Fruit fly (Drosophila melanogaster) whole organism, pupa: ENCODE results near the gene betaTub85D.

ENCODE experiments used
- CG10348 ChIP-seq: fragments of 200-800 bp; sonication (Bioruptor generic); IDR thresholded peaks from 2 replicates; pipeline ENCODE4 v1.3.6; 2022; ENCODE audit warnings: missing biosample characterization, missing genetic modification characterization
- CG12605 ChIP-seq: fragments of 200-800 bp; sonication (Bioruptor generic); IDR thresholded peaks from 2 replicates; pipeline ENCODE4 v1.3.6; 2022; ENCODE audit warnings: missing biosample characterization, missing genetic modification characterization
- CG13204 ChIP-seq: fragments of 200-800 bp; sonication (Bioruptor generic); optimal IDR thresholded peaks from 2 replicates; lab custom pipeline; 2018; ENCODE audit warnings: missing biosample characterization, mild to moderate bottlenecking, missing genetic modification characterization, moderate library complexity
- CG14655 ChIP-seq: fragments of 200-800 bp; sonication (Bioruptor generic); optimal IDR thresholded peaks from 3 replicates; lab custom pipeline; 2017; ENCODE audit warnings: mild to moderate bottlenecking, missing biosample characterization, missing genetic modification reagents, missing genetic modification characterization
- CG15710 ChIP-seq: fragments of 200-800 bp; sonication (Bioruptor generic); optimal IDR thresholded peaks from 2 replicates; lab custom pipeline; 2018; ENCODE audit warnings: missing biosample characterization, mild to moderate bottlenecking, missing genetic modification characterization, moderate library complexity
- CG17806 ChIP-seq: fragments of 200-800 bp; sonication (Bioruptor generic); optimal IDR thresholded peaks from 2 replicates; lab custom pipeline; 2018; ENCODE audit warnings: missing biosample characterization, mild to moderate bottlenecking, missing genetic modification characterization, moderate library complexity
- CG32121 ChIP-seq: fragments of 200-800 bp; sonication (Bioruptor generic); IDR thresholded peaks from 2 replicates; pipeline ENCODE4 v1.3.6; 2022; ENCODE audit warnings: missing biosample characterization, missing genetic modification characterization
- CG34367 ChIP-seq: fragments of 200-800 bp; sonication (Bioruptor generic); optimal IDR thresholded peaks from 2 replicates; lab custom pipeline; 2018; ENCODE audit warnings: missing biosample characterization, mild to moderate bottlenecking, missing genetic modification characterization
- CG4496 ChIP-seq: fragments of 200-800 bp; sonication (Bioruptor generic); IDR thresholded peaks from 3 replicates; pipeline ENCODE4 v1.3.6; 2022; ENCODE audit warnings: missing biosample characterization, missing genetic modification characterization
- CG8159 ChIP-seq: fragments of 200-800 bp; sonication (Bioruptor generic); optimal IDR thresholded peaks from 3 replicates; lab custom pipeline; 2018; ENCODE audit warnings: missing biosample characterization, mild to moderate bottlenecking, missing genetic modification characterization, moderate library complexity
- CG8301 ChIP-seq: fragments of 200-800 bp; sonication (Bioruptor generic); optimal IDR thresholded peaks from 2 replicates; lab custom pipeline; 2018; ENCODE audit warnings: missing biosample characterization, mild to moderate bottlenecking, missing genetic modification characterization
- CG9948 ChIP-seq: fragments of 200-800 bp; sonication (Bioruptor generic); optimal IDR thresholded peaks from 2 replicates; lab custom pipeline; 2018; ENCODE audit warnings: missing biosample characterization, mild to moderate bottlenecking, missing genetic modification characterization, moderate library complexity
- D1 ChIP-seq: fragments of 200-800 bp; sonication (Bioruptor generic); optimal IDR thresholded peaks from 2 replicates; lab custom pipeline; 2018; ENCODE audit warnings: missing biosample characterization, mild to moderate bottlenecking, missing genetic modification characterization, moderate library complexity
- EcR ChIP-seq: fragments of 200-800 bp; sonication (Bioruptor generic); optimal IDR thresholded peaks from 3 replicates; lab custom pipeline; 2019; ENCODE audit warnings: missing biosample characterization, missing genetic modification characterization, mild to moderate bottlenecking, moderate library complexity, missing genetic modification reagents
- Ets98B ChIP-seq: fragments of 200-800 bp; sonication (Bioruptor generic); IDR thresholded peaks from 2 replicates; pipeline ENCODE4 v1.3.6; 2022; ENCODE audit warnings: missing biosample characterization, missing genetic modification characterization
- Pif1A ChIP-seq: fragments of 200-800 bp; sonication (Bioruptor generic); optimal IDR thresholded peaks from 3 replicates; lab custom pipeline; 2016; ENCODE audit warnings: missing biosample characterization, missing genetic modification characterization
- Pif1B ChIP-seq: fragments of 200-800 bp; sonication (Bioruptor generic); optimal IDR thresholded peaks from 3 replicates; lab custom pipeline; 2016; ENCODE audit warnings: missing biosample characterization, missing genetic modification characterization
- Snoo ChIP-seq: fragments of 200-800 bp; sonication (Bioruptor generic); optimal IDR thresholded peaks from 3 replicates; lab custom pipeline; 2017; ENCODE audit warnings: missing biosample characterization, mild to moderate bottlenecking, missing genetic modification characterization, inconsistent platforms
- fd96Ca ChIP-seq: fragments of 200-800 bp; sonication (Bioruptor generic); IDR thresholded peaks from 3 replicates; pipeline ENCODE4 v1.3.6; 2022; ENCODE audit warnings: missing biosample characterization, missing genetic modification characterization
- gl ChIP-seq: fragments of 200-800 bp; sonication (Bioruptor generic); optimal IDR thresholded peaks from 2 replicates; lab custom pipeline; 2018; ENCODE audit warnings: missing biosample characterization, mild to moderate bottlenecking, missing genetic modification characterization
- rn ChIP-seq: fragments of 200-800 bp; sonication (Bioruptor generic); IDR thresholded peaks from 2 replicates; pipeline ENCODE4 v1.3.6; 2022; ENCODE audit warnings: missing biosample characterization, missing genetic modification characterization

The betaTub85D gene

DNA sequence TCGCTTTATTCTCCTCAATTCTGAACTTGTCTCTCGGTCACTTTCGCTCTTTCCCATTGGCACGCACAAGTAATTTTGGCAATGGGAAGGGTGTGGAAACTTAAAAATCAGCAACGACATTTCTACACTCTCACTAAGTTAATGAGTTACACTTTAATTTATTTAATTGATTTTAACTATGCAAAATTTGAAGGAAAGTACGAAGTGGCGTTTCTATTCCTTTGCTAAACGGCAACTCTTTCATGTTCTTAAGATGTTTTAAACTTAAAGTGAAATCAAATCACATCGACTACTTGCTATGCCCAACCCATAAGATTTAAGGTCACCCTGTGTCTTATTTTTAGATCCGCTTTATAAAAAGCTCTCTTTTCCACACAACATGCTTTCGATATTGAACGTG is 39.7 kb downstream of the betaTub85D start:
- TF ChIP-seq CG17806 (tag; lab: Kevin White, UChicago) (no peak), D1 (tag; lab: Kevin White, UChicago) (no peak), CG8159 (tag; lab: Kevin White, UChicago) (no peak), CG4496 (GFP tag; lab: Robert Waterston, UW) (no peak), gl (tag; lab: Kevin White, UChicago) (no peak), Pif1A (GFP tag; lab: Kevin White, UChicago) (peak; percentile 24), CG12605 (GFP tag; lab: Robert Waterston, UW) (no peak), CG13204 (GFP tag; lab: Kevin White, UChicago) (no peak), CG15710 (tag; lab: Kevin White, UChicago) (no peak), CG8301 (peak; percentile 33), CG10348 (GFP tag; lab: Robert Waterston, UW) (no peak), CG34367 (tag; lab: Kevin White, UChicago) (no peak), CG14655 (no peak), Snoo (tag; lab: Kevin White, UChicago) (no peak), CG32121 (GFP tag; lab: Robert Waterston, UW) (peak; percentile 65; the same call in 1 of the 2 replicates), EcR (no peak), CG9948 (tag; lab: Kevin White, UChicago) (no peak), Pif1B (GFP tag; lab: Kevin White, UChicago) (no peak), rn (GFP tag; lab: Robert Waterston, UW) (no peak), Ets98B (peak; percentile 63; the same call in 1 of the 2 replicates), fd96Ca (GFP tag; lab: Robert Waterston, UW) (no peak)

DNA sequence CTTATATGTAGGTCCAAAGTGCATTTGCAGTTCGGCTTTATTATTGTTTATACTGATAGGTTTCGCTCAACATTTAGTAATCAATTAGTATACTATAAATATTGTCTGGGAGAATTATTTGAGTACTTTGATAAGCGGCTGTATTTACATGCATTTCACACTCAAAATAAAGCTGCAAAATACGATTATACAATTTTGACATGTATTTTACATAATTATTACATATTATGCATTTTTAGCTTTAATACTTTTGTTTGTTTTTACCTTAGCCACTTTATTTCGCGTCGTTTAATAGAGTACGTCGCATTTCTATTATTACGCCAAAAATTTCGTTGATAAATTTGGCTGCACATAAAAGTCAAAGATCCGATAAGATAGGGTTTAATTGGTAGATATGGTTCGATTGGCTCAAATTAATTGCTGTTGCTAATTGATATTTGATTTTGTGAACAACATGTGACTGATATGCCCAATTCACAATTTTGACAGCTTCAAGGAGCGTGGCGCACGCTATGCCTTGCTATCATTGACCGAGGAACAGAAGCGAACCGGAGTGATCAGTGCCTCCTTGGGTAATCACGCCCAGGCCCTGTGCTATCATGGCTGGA is 44.1 kb downstream of the betaTub85D start:
- TF ChIP-seq CG32121 (GFP tag; lab: Robert Waterston, UW) (no peak), CG12605 (GFP tag; lab: Robert Waterston, UW) (no peak), rn (GFP tag; lab: Robert Waterston, UW) (no peak), gl (tag; lab: Kevin White, UChicago) (no peak), CG15710 (tag; lab: Kevin White, UChicago) (no peak), CG10348 (GFP tag; lab: Robert Waterston, UW) (no peak), Snoo (tag; lab: Kevin White, UChicago) (no peak), CG17806 (tag; lab: Kevin White, UChicago) (no peak), CG34367 (tag; lab: Kevin White, UChicago) (no peak), fd96Ca (GFP tag; lab: Robert Waterston, UW) (no peak), CG4496 (GFP tag; lab: Robert Waterston, UW) (no peak), D1 (tag; lab: Kevin White, UChicago) (no peak), CG13204 (GFP tag; lab: Kevin White, UChicago) (no peak), Pif1B (GFP tag; lab: Kevin White, UChicago) (no peak), CG8301 (no peak), Pif1A (GFP tag; lab: Kevin White, UChicago) (no peak)
- TF ChIP-seq, all 21 proteins: peak for 0

DNA sequence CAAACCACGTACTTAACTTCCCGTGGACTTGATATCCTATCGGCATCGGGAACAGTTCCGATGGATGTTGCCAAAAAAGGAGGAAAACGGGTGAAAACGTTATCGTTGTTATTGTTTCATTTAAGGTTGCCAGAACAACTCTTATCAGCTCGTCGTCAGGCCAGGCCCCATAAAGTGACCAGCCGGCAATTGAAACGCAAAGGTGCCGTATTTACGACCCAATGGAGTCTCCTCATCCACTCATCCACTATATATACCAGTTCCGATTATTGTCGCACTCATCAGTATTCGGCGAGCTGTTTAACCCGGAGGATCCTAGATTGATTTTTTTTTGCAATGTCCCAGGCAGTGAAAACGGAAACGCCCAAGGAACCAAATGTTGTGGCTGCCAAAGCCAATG is 45.0 kb downstream of the betaTub85D start, which contains the start of gene Srr:
Gene Srr (plus strand): TSS at position 278 of the 400 bp plus-strand sequence.
- TF ChIP-seq CG4496 (GFP tag; lab: Robert Waterston, UW): no peak
- TF ChIP-seq fd96Ca (GFP tag; lab: Robert Waterston, UW): no peak
- TF ChIP-seq gl (tag; lab: Kevin White, UChicago): no peak
- no peak for TF ChIP-seq CG13204 (GFP tag; lab: Kevin White, UChicago)
- no peak for TF ChIP-seq CG32121 (GFP tag; lab: Robert Waterston, UW)
- no peak for TF ChIP-seq CG17806 (tag; lab: Kevin White, UChicago)
- no peak for TF ChIP-seq CG12605 (GFP tag; lab: Robert Waterston, UW)
- TF ChIP-seq rn (GFP tag; lab: Robert Waterston, UW): no peak
- no peak for TF ChIP-seq D1 (tag; lab: Kevin White, UChicago)
- no peak for TF ChIP-seq CG15710 (tag; lab: Kevin White, UChicago)
- TF ChIP-seq Pif1B (GFP tag; lab: Kevin White, UChicago): no peak
- no peak for TF ChIP-seq Pif1A (GFP tag; lab: Kevin White, UChicago)

DNA sequence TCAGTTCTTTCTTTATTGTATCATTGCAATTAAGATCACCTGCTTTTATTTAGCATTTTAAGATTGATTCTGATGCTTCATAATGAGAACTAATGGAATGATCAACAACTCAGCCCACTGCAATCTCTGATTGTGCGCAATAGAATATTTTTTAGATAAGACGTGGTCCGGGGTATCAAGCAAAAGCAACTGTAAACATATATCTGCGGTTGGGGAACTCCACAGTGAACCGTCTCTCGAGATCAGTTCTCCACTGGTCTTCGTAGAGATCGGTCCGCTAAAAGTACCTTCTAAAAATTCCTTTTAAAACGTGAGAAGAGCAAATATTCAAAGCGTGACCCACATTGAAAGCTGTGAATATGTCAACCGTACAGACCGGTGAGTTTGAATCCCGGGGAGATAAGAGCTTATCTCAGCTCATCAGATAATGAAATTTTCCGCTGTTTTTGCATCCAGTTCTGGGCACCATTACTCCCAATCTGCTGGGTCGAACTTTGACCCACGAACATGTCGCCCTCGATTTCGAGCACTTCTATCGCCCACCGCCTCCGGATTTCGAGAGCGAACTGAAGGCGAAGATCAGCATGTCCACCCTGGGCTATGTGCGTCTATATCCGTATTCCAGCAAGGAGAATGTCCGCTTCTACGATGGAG is 46.9 kb downstream of the betaTub85D start, which contains the start of gene CG18473:
Gene CG18473 (plus strand): TSS at position 240 of the 654 bp plus-strand sequence.
- TF ChIP-seq CG14655 (no peak), gl (tag; lab: Kevin White, UChicago) (no peak), CG10348 (GFP tag; lab: Robert Waterston, UW) (no peak)
- TF ChIP-seq, all 21 proteins: peak for 0

DNA sequence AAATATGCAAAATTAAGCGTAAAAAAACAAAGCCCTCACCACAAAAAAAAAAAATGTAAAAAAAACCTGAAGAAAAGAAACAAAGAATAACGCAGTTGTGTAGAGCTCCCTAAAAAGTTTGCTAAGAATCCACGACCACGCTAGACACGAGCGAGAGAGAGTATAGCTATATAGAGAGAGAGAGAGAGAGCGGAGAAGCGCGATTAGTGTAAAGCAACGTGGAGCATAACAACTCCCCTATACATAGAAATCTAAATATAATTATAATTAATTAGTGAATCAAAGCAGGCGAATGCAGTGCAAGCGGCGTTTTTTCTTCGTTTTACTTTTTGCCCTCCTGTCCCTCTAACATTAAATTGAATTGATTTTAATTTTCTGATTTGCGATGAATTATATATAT is 50.7 kb downstream of the betaTub85D start:
- TF ChIP-seq D1 (tag; lab: Kevin White, UChicago): no peak
- no peak for TF ChIP-seq CG17806 (tag; lab: Kevin White, UChicago)
- no peak for TF ChIP-seq CG34367 (tag; lab: Kevin White, UChicago)
- TF ChIP-seq CG8159 (tag; lab: Kevin White, UChicago): no peak
- no peak for TF ChIP-seq CG14655
- no peak for TF ChIP-seq CG32121 (GFP tag; lab: Robert Waterston, UW)
- TF ChIP-seq gl (tag; lab: Kevin White, UChicago): no peak
- TF ChIP-seq CG4496 (GFP tag; lab: Robert Waterston, UW): no peak
- TF ChIP-seq CG10348 (GFP tag; lab: Robert Waterston, UW): no peak
